Fruit fly (Drosophila melanogaster): ENCODE measurements around the gene CG4194.

Gene CG4194

DNA sequence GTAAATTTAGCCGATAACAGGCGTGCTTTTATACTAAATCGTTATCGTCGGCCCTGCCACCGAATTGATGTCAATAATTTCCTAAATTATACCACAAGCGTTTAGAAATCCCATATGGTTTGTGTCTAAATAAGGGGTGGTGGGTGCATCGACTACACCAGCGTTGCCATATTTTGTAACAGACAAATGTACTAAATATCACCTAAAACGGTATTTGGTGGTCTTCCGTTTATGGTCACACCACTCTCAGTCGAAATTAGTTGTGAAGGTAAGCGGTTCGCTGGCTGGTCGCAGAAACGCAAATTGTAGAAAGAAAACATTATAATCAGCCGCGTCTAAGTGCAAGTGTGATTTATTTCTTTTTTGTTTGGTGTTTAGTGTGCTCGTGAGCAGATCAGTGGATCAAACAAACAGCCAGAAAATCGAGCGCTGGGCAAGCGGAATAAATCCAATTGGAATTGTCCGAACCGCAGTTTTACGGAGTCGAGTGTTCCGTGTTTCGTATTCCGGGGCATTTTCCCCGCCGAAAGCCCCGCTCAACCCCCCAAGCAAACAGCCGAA is 12.1 kb downstream of the CG4194 start, which contains the start of the genes CG16903 and Unc-76 (continued):
- TF ChIP-seq emc (GFP tag; optimal IDR thresholded peaks at IDR 0.05), result no peak
- no peak for TF ChIP-seq CG2199 (GFP tag; IDR thresholded peaks at IDR 0.05)
- no peak for TF ChIP-seq az2 (GFP tag; optimal IDR thresholded peaks at IDR 0.05)
- TF ChIP-seq cas (GFP tag; IDR thresholded peaks at IDR 0.05), result no peak
- peak; percentile 1 for TF ChIP-seq Bteb2 (GFP tag; optimal IDR thresholded peaks at IDR 0.05)
- no peak for TF ChIP-seq Nf-YA (GFP tag; IDR thresholded peaks at IDR 0.05)
- peak; percentile 100 for TF ChIP-seq CG9797 (GFP tag; optimal IDR thresholded peaks at IDR 0.05)
- TF ChIP-seq CG33557 (GFP tag; optimal IDR thresholded peaks at IDR 0.05), result peak; percentile 53
- TF ChIP-seq br (optimal IDR thresholded peaks at IDR 0.05), result no peak
- TF ChIP-seq CG30431 (GFP tag; optimal IDR thresholded peaks at IDR 0.05), result no peak
- 0 out of 3 replicates have a peak, but pooled peaks have one; percentile 7 for TF ChIP-seq sr (GFP tag; IDR thresholded peaks at IDR 0.05)
- no peak for TF ChIP-seq ind (GFP tag; optimal IDR thresholded peaks at IDR 0.05)
- no peak for TF ChIP-seq da (GFP tag; optimal IDR thresholded peaks at IDR 0.05)
- no peak for TF ChIP-seq pum (GFP tag; optimal IDR thresholded peaks at IDR 0.05)
- TF ChIP-seq eve (GFP tag; optimal IDR thresholded peaks at IDR 0.05), result no peak
- no peak for TF ChIP-seq ham (GFP tag; IDR thresholded peaks at IDR 0.05)
- TF ChIP-seq CG9437 (GFP tag; optimal IDR thresholded peaks at IDR 0.05), result no peak
- peak; percentile 21 for TF ChIP-seq exex (tag; optimal IDR thresholded peaks at IDR 0.05)
- peak; percentile 41 for TF ChIP-seq NC2β (GFP tag; optimal IDR thresholded peaks at IDR 0.05)
- TF ChIP-seq CG6683 (GFP tag; optimal IDR thresholded peaks at IDR 0.05), result no peak
- no peak for TF ChIP-seq maf-S (GFP tag; optimal IDR thresholded peaks at IDR 0.05)
- peak; percentile 59 for TF ChIP-seq PHDP (tag; optimal IDR thresholded peaks at IDR 0.05)
- TF ChIP-seq CG15601 (tag; optimal IDR thresholded peaks at IDR 0.05), result peak; percentile 78
- TF ChIP-seq CG32532 (GFP tag; IDR thresholded peaks at IDR 0.05), result peak; percentile 52
- TF ChIP-seq Ets97D (GFP tag; optimal IDR thresholded peaks at IDR 0.05), result peak; percentile 95
- TF ChIP-seq CG15696 (tag; optimal IDR thresholded peaks at IDR 0.05), result peak; percentile 15
- TF ChIP-seq zfh1 (GFP tag; IDR thresholded peaks at IDR 0.05), result peak; percentile 46; the same call in 1 of the 3 replicates
- no peak for TF ChIP-seq fru (optimal IDR thresholded peaks at IDR 0.05)
- TF ChIP-seq CG10959 (GFP tag; IDR thresholded peaks at IDR 0.05), result no peak
- TF ChIP-seq trh (GFP tag; optimal IDR thresholded peaks at IDR 0.05), result no peak
- TF ChIP-seq trem (tag; optimal IDR thresholded peaks at IDR 0.05), result peak; percentile 94
- TF ChIP-seq tx (GFP tag; optimal IDR thresholded peaks at IDR 0.05), result no peak
- no peak for TF ChIP-seq CG1529 (GFP tag; optimal IDR thresholded peaks at IDR 0.05)
- TF ChIP-seq rib (GFP tag; IDR thresholded peaks at IDR 0.05), result 0 out of 2 replicates have a peak, but pooled peaks have one; percentile 17
- TF ChIP-seq CG7928 (GFP tag; optimal IDR thresholded peaks at IDR 0.05), result peak; percentile 66
- no peak for TF ChIP-seq usp (GFP tag; optimal IDR thresholded peaks at IDR 0.05)
- TF ChIP-seq CG3163 (GFP tag; optimal IDR thresholded peaks at IDR 0.05), result peak; percentile 25
- peak; percentile 77 for TF ChIP-seq HLHmδ (GFP tag; optimal IDR thresholded peaks at IDR 0.05)
- no peak for TF ChIP-seq CG10654 (GFP tag; optimal IDR thresholded peaks at IDR 0.05)
- TF ChIP-seq Drgx (GFP tag; IDR thresholded peaks at IDR 0.05), result no peak
- peak; percentile 70; the same call in 1 of the 4 replicates for TF ChIP-seq chinmo (GFP tag; IDR thresholded peaks at IDR 0.05; ENCODE audit: partially characterized antibody)
- no peak for TF ChIP-seq D (optimal IDR thresholded peaks at IDR 0.05)
- no peak for TF ChIP-seq D (GFP tag; optimal IDR thresholded peaks at IDR 0.05)
- TF ChIP-seq cato (GFP tag; optimal IDR thresholded peaks at IDR 0.05; ENCODE audit: borderline replicate concordance), result no peak
- TF ChIP-seq CG17359 (tag; optimal IDR thresholded peaks at IDR 0.05), result peak; percentile 29
- TF ChIP-seq tgo (GFP tag; IDR thresholded peaks at IDR 0.05), result no peak
- no peak for TF ChIP-seq CG4820 (GFP tag; optimal IDR thresholded peaks at IDR 0.05)
- peak; percentile 7 for TF ChIP-seq Six4 (GFP tag; optimal IDR thresholded peaks at IDR 0.05)
- TF ChIP-seq Dll (GFP tag; IDR thresholded peaks at IDR 0.05; ENCODE audit: partially characterized antibody), result peak; percentile 40; the same call in 2 of the 4 replicates
- peak; percentile 55 for TF ChIP-seq CG10543 (GFP tag; optimal IDR thresholded peaks at IDR 0.05)
- no peak for TF ChIP-seq ATbp (GFP tag; optimal IDR thresholded peaks at IDR 0.05)
- peak; percentile 42 for TF ChIP-seq zen (tag; optimal IDR thresholded peaks at IDR 0.05)
